Worm (Caenorhabditis elegans) whole organism, L1 larva: ENCODE data around the gene mxl-3.
A peak's percentile ranks its signal among the peaks of the same experiment; 100 is the strongest.

Experiments
- C34B4.2 ChIP-seq: sonication (generic microtip); optimal IDR thresholded peaks from 2 replicates; lab custom pipeline; 2017; ENCODE audit warnings: mild to moderate bottlenecking, missing genetic modification characterization, missing compliant biosample characterization
- Y116A8C.19 ChIP-seq: sonication (generic microtip); optimal IDR thresholded peaks from 2 replicates; lab custom pipeline; 2016; ENCODE audit warnings: missing compliant biosample characterization, missing genetic modification characterization, borderline replicate concordance
- aly-2 ChIP-seq: fragments of 150-350 bp; optimal IDR thresholded peaks from 2 replicates; lab custom pipeline; 2014; ENCODE audit warnings: missing biosample characterization, missing genetic modification characterization
- ama-1 ChIP-seq: fragments of 150-350 bp; optimal IDR thresholded peaks from 2 replicates; lab custom pipeline; 2014
- blmp-1 ChIP-seq: fragments of 150-350 bp; optimal IDR thresholded peaks from 2 replicates; lab custom pipeline; 2014; ENCODE audit warnings: missing biosample characterization, missing genetic modification characterization
- ceh-82 ChIP-seq, 3 experiments: fragments of 150-350 bp in 1 of 3; sonication (generic microtip) in 2 of 3; optimal IDR thresholded peaks; 2 replicates each; lab custom pipeline; 2014 to 2017; ENCODE audit warnings: missing biosample characterization in 3 of 3, missing genetic modification characterization in 3 of 3
- ceh-90 ChIP-seq: sonication (generic microtip); optimal IDR thresholded peaks from 2 replicates; lab custom pipeline; 2016; ENCODE audit warnings: missing genetic modification characterization, missing compliant biosample characterization
- elt-3 ChIP-seq, 6 experiments: fragments of 150-350 bp in 1 of 6; sonication (generic microtip); optimal IDR thresholded peaks; 2 replicates each; lab custom pipeline; 2017 to 2018; ENCODE audit warnings: missing biosample characterization in 6 of 6, missing genetic modification characterization in 6 of 6, inconsistent platforms in 1 of 6
- fkh-10 ChIP-seq: sonication (generic microtip); optimal IDR thresholded peaks from 2 replicates; lab custom pipeline; 2017; ENCODE audit warnings: missing biosample characterization, missing genetic modification reagents, missing genetic modification characterization
- fkh-4 ChIP-seq: sonication (generic microtip); optimal IDR thresholded peaks from 2 replicates; lab custom pipeline; 2016; ENCODE audit warnings: missing compliant biosample characterization, missing genetic modification characterization, borderline replicate concordance
- fkh-8 ChIP-seq: sonication (generic microtip); optimal IDR thresholded peaks from 2 replicates; lab custom pipeline; 2016; ENCODE audit warnings: mild to moderate bottlenecking, missing genetic modification characterization, missing compliant biosample characterization
- grh-1 ChIP-seq: fragments of 200-800 bp; sonication (Bioruptor generic); IDR thresholded peaks from 2 replicates; pipeline ENCODE4 v1.3.6; 2022; ENCODE audit warnings: missing genetic modification reagents, missing genetic modification characterization, missing compliant biosample characterization
- hlh-17 ChIP-seq: fragments of 200-800 bp; sonication (Bioruptor generic); optimal IDR thresholded peaks from 2 replicates; lab custom pipeline; 2018; ENCODE audit warnings: missing genetic modification characterization, mild to moderate bottlenecking, missing compliant biosample characterization, moderate library complexity, borderline replicate concordance
- hpl-2 ChIP-seq: fragments of 150-350 bp; optimal IDR thresholded peaks from 2 replicates; lab custom pipeline; 2014; ENCODE audit warnings: missing biosample characterization, missing genetic modification reagents, missing genetic modification characterization
- lin-13 ChIP-seq: fragments of 150-350 bp; optimal IDR thresholded peaks from 2 replicates; lab custom pipeline; 2014; ENCODE audit warnings: missing biosample characterization, missing genetic modification reagents, missing genetic modification characterization
- lin-14 ChIP-seq: fragments of 200-800 bp; sonication (Bioruptor generic); optimal IDR thresholded peaks from 2 replicates; lab custom pipeline; 2018; ENCODE audit warnings: mild to moderate bottlenecking, missing genetic modification characterization, moderate library complexity, missing compliant biosample characterization
- lin-35 ChIP-seq, 2 experiments: fragments of 150-350 bp; optimal IDR thresholded peaks; 2 replicates each; lab custom pipeline; 2014; ENCODE audit warnings: missing biosample characterization in 2 of 2, missing genetic modification characterization in 2 of 2, missing genetic modification reagents in 2 of 2
- lir-3 ChIP-seq: sonication (generic microtip); optimal IDR thresholded peaks from 2 replicates; lab custom pipeline; 2016; ENCODE audit warnings: mild to moderate bottlenecking, missing genetic modification characterization, moderate library complexity, missing compliant biosample characterization; ENCODE audit not compliant: poor library complexity
- lsy-2 ChIP-seq, 2 experiments: fragments of 150-350 bp; optimal IDR thresholded peaks; 2 replicates each; lab custom pipeline; 2014; ENCODE audit warnings: missing biosample characterization in 2 of 2, missing genetic modification characterization in 2 of 2
- mef-2 ChIP-seq: fragments of 150-350 bp; optimal IDR thresholded peaks from 2 replicates; lab custom pipeline; 2014; ENCODE audit warnings: missing biosample characterization, missing genetic modification characterization
- mep-1 ChIP-seq: fragments of 150-350 bp; optimal IDR thresholded peaks from 2 replicates; lab custom pipeline; 2014; ENCODE audit warnings: missing biosample characterization, missing genetic modification characterization
- nhr-19 ChIP-seq: fragments of 200-800 bp; sonication (Bioruptor generic); conservative IDR thresholded peaks from 2 replicates; pipeline ENCODE4 v1.3.6; 2022; ENCODE audit warnings: missing genetic modification characterization, missing compliant biosample characterization
- nhr-20 ChIP-seq: sonication (generic microtip); optimal IDR thresholded peaks from 2 replicates; lab custom pipeline; 2016; ENCODE audit warnings: mild to moderate bottlenecking, missing genetic modification characterization, missing compliant biosample characterization
- nhr-71 ChIP-seq: sonication (generic microtip); optimal IDR thresholded peaks from 2 replicates; lab custom pipeline; 2016; ENCODE audit warnings: mild to moderate bottlenecking, missing genetic modification characterization, moderate library complexity, missing compliant biosample characterization
- nhr-85 ChIP-seq: sonication (generic microtip); peaks from one replicate; lab custom pipeline; 2016; ENCODE audit warnings: missing genetic modification characterization, inconsistent platforms, missing compliant biosample characterization
- pax-3 ChIP-seq: fragments of 200-800 bp; sonication (Bioruptor generic); optimal IDR thresholded peaks from 2 replicates; lab custom pipeline; 2018; ENCODE audit warnings: mild to moderate bottlenecking, missing genetic modification characterization, moderate library complexity, missing compliant biosample characterization
- pqm-1 ChIP-seq: sonication (generic microtip); optimal IDR thresholded peaks from 3 replicates; lab custom pipeline; 2017; ENCODE audit warnings: missing biosample characterization, missing genetic modification characterization
- rnt-1 ChIP-seq: sonication (generic microtip); optimal IDR thresholded peaks from 2 replicates; lab custom pipeline; 2016; ENCODE audit warnings: mild to moderate bottlenecking, missing genetic modification characterization, moderate library complexity, missing compliant biosample characterization
- skn-1 ChIP-seq: fragments of 150-350 bp; optimal IDR thresholded peaks from 2 replicates; lab custom pipeline; 2014; ENCODE audit warnings: missing biosample characterization, missing genetic modification characterization
- snu-23 ChIP-seq: sonication (generic microtip); optimal IDR thresholded peaks from 2 replicates; lab custom pipeline; 2016; ENCODE audit warnings: missing genetic modification characterization, missing compliant biosample characterization
- sptf-1 ChIP-seq: fragments of 150-350 bp; optimal IDR thresholded peaks from 2 replicates; lab custom pipeline; 2014; ENCODE audit warnings: missing biosample characterization, missing genetic modification characterization
- zip-4 ChIP-seq: fragments of 200-800 bp; sonication (Bioruptor generic); optimal IDR thresholded peaks from 2 replicates; lab custom pipeline; 2018; ENCODE audit warnings: mild to moderate bottlenecking, missing genetic modification characterization, moderate library complexity, missing compliant biosample characterization

Gene mxl-3

ce11 chrX:13388829-13389228 lies 38.2 kb upstream of the mxl-3 start (continued):
- no peak for TF ChIP-seq lin-13 (GFP tag; lab: Kevin White, UChicago)
- no peak for TF ChIP-seq aly-2
- TF ChIP-seq elt-3 (tag; optimal IDR thresholded peaks at IDR 0.05; lab: Kevin White, UChicago): peak in 2 of 6 experiments; percentile 8 to 58
- no peak for TF ChIP-seq ama-1 (lab: Kevin White, UChicago)
- peak; percentile 89 for TF ChIP-seq nhr-85 (tag; lab: Kevin White, UChicago)
- no peak for TF ChIP-seq hlh-17 (GFP tag; lab: Kevin White, UChicago)
- TF ChIP-seq pax-3 (tag; lab: Kevin White, UChicago): no peak
- TF ChIP-seq grh-1 (GFP tag; lab: Robert Waterston, UW): peak; percentile 25; the same call in 1 of the 2 replicates
- TF ChIP-seq mef-2 (tag; lab: Kevin White, UChicago): no peak

- peak; percentile 20 for TF ChIP-seq lin-14
- TF ChIP-seq nhr-71 (tag; lab: Kevin White, UChicago): peak; percentile 21
- peak; percentile 87 for TF ChIP-seq blmp-1 (tag; lab: Kevin White, UChicago)
- TF ChIP-seq elt-3 (tag; optimal IDR thresholded peaks at IDR 0.05; lab: Kevin White, UChicago): peak in 1 of 6 experiments; percentile 1
- no peak for TF ChIP-seq C34B4.2 (tag; lab: Kevin White, UChicago)
- TF ChIP-seq fkh-8 (tag; lab: Kevin White, UChicago): no peak
- no peak for TF ChIP-seq skn-1 (tag; lab: Kevin White, UChicago)
- TF ChIP-seq zip-4 (GFP tag; lab: Kevin White, UChicago): no peak
These were observed 36.9 kb upstream of the mxl-3 start, which contains the start of gene C49F8.3 for ce11 chrX:13387497-13387953. Gene C49F8.3, minus strand, starts transcription at chrX:13387547.

- TF ChIP-seq lin-35 (GFP tag; optimal IDR thresholded peaks at IDR 0.05; lab: Kevin White, UChicago): no peak
- no peak for TF ChIP-seq fkh-10 (GFP tag; lab: Kevin White, UChicago)
These were observed 34.1 kb upstream of the mxl-3 start for ce11 chrX:13384743-13385142.

ce11 chrX:13383273-13383672 lies 32.7 kb upstream of the mxl-3 start:
- TF ChIP-seq fkh-10 (GFP tag; lab: Kevin White, UChicago) (no peak), lin-14 (peak; percentile 64), sptf-1 (no peak), nhr-19 (GFP tag; lab: Robert Waterston, UW) (peak; percentile 38), Y116A8C.19 (tag; lab: Kevin White, UChicago) (no peak), hpl-2 (GFP tag; lab: Kevin White, UChicago) (no peak), nhr-85 (tag; lab: Kevin White, UChicago) (no peak), pqm-1 (no peak), lir-3 (tag; lab: Kevin White, UChicago) (no peak), rnt-1 (tag; lab: Kevin White, UChicago) (peak; percentile 61), nhr-20 (tag; lab: Kevin White, UChicago) (peak; percentile 9), ceh-90 (tag; lab: Kevin White, UChicago) (no peak), snu-23 (GFP tag; lab: Kevin White, UChicago) (peak; percentile 28), lsy-2 (tag; optimal IDR thresholded peaks at IDR 0.05; lab: Kevin White, UChicago) (peak; percentile 4 to 34), mep-1 (tag; lab: Kevin White, UChicago) (peak; percentile 32), nhr-71 (tag; lab: Kevin White, UChicago) (peak; percentile 70)

- TF ChIP-seq lin-14: peak; percentile 20
- TF ChIP-seq fkh-8 (tag; lab: Kevin White, UChicago): peak; percentile 33
- peak in 1 of 3 experiments; percentile 18 for TF ChIP-seq ceh-82 (tag; optimal IDR thresholded peaks at IDR 0.05; lab: Kevin White, UChicago)
- no peak for TF ChIP-seq fkh-4 (tag; lab: Kevin White, UChicago)
These were observed 30.6 kb upstream of the mxl-3 start for ce11 chrX:13380988-13381742.
